Fruit fly (Drosophila melanogaster) whole organism, embryonic: ENCODE results near the gene hry.

Experiments
- CG11398 ChIP-seq: fragments of 200-800 bp; sonication (Bioruptor generic); optimal IDR thresholded peaks from 2 replicates; lab custom pipeline; 2016; ENCODE audit warnings: missing biosample characterization, missing genetic modification characterization
- CG12219 ChIP-seq: fragments of 200-800 bp; sonication (Bioruptor generic); optimal IDR thresholded peaks from 3 replicates; lab custom pipeline; 2018; ENCODE audit warnings: missing biosample characterization, mild to moderate bottlenecking, missing genetic modification characterization
- CG12744 ChIP-seq: fragments of 200-800 bp; sonication (Bioruptor generic); optimal IDR thresholded peaks from 2 replicates; lab custom pipeline; 2016; ENCODE audit warnings: missing biosample characterization, missing genetic modification characterization
- CG15479 ChIP-seq: fragments of 200-800 bp; sonication (Bioruptor generic); optimal IDR thresholded peaks from 3 replicates; lab custom pipeline; 2019; ENCODE audit warnings: missing biosample characterization, mild to moderate bottlenecking, missing genetic modification characterization, moderate library complexity
- CG1602 ChIP-seq: fragments of 200-800 bp; sonication (Bioruptor generic); optimal IDR thresholded peaks from 3 replicates; lab custom pipeline; 2016; ENCODE audit warnings: missing biosample characterization, missing genetic modification characterization
- CG16815 ChIP-seq: fragments of 200-800 bp; sonication (Bioruptor generic); optimal IDR thresholded peaks from 3 replicates; lab custom pipeline; 2017; ENCODE audit warnings: missing biosample characterization, mild to moderate bottlenecking, missing genetic modification characterization
- CG17186 ChIP-seq: fragments of 200-800 bp; sonication (Bioruptor generic); optimal IDR thresholded peaks from 3 replicates; lab custom pipeline; 2017; ENCODE audit warnings: missing biosample characterization, missing genetic modification reagents, missing genetic modification characterization
- CG17829 ChIP-seq: fragments of 200-800 bp; optimal IDR thresholded peaks from 2 replicates; lab custom pipeline; 2019; ENCODE audit warnings: missing biosample characterization, mild to moderate bottlenecking, missing genetic modification characterization, moderate library complexity
- CG1792 ChIP-seq: fragments of 200-800 bp; sonication (Bioruptor generic); optimal IDR thresholded peaks from 2 replicates; lab custom pipeline; 2016; ENCODE audit warnings: missing biosample characterization, missing genetic modification characterization
- CG18011 ChIP-seq: fragments of 200-800 bp; sonication (Bioruptor generic); optimal IDR thresholded peaks from 2 replicates; lab custom pipeline; 2017; ENCODE audit warnings: missing biosample characterization, missing genetic modification characterization, mild to moderate bottlenecking, moderate library complexity, missing genotype
- CG4328 ChIP-seq: fragments of 200-800 bp; sonication (Bioruptor generic); optimal IDR thresholded peaks from 3 replicates; lab custom pipeline; 2017; ENCODE audit warnings: missing biosample characterization, missing genetic modification reagents, missing genetic modification characterization
- CG7357 ChIP-seq: fragments of 200-800 bp; sonication (Bioruptor generic); IDR thresholded peaks from 3 replicates; pipeline ENCODE4 v1.3.6; 2022; ENCODE audit warnings: missing biosample characterization, missing genetic modification characterization
- CG7786 ChIP-seq: fragments of 200-800 bp; sonication (Bioruptor generic); optimal IDR thresholded peaks from 2 replicates; lab custom pipeline; 2016; ENCODE audit warnings: missing biosample characterization, missing genetic modification characterization
- CG7963 ChIP-seq: fragments of 200-800 bp; sonication (Bioruptor generic); IDR thresholded peaks from 3 replicates; pipeline ENCODE4 v1.3.6; 2022; ENCODE audit warnings: missing biosample characterization, missing genetic modification characterization; ENCODE audit not compliant: partially characterized antibody
- CoRest ChIP-seq: fragments of 200-800 bp; sonication (Bioruptor generic); optimal IDR thresholded peaks from 3 replicates; lab custom pipeline; 2018; ENCODE audit warnings: missing biosample characterization, mild to moderate bottlenecking, missing genetic modification characterization, moderate library complexity
- CrebB ChIP-seq: fragments of 200-800 bp; sonication (Bioruptor generic); optimal IDR thresholded peaks from 3 replicates; lab custom pipeline; 2018; ENCODE audit warnings: missing biosample characterization, mild to moderate bottlenecking, missing genetic modification characterization
- D ChIP-seq, 2 experiments: fragments of 200-800 bp in 1 of 2; fragments of >200 bp in 1 of 2; sonication (Bioruptor generic) in 1 of 2; optimal IDR thresholded peaks; 2 replicates in 1 of 2; 3 replicates in 1 of 2; lab custom pipeline; 2017; ENCODE audit warnings: mild to moderate bottlenecking in 1 of 2, missing biosample characterization in 1 of 2, missing genetic modification characterization in 1 of 2, missing genetic modification reagents in 1 of 2
- D19A ChIP-seq: fragments of 200-800 bp; optimal IDR thresholded peaks from 3 replicates; lab custom pipeline; 2019; ENCODE audit warnings: missing biosample characterization, mild to moderate bottlenecking, missing genetic modification characterization, moderate library complexity
- Deaf1 ChIP-seq: fragments of 200-800 bp; optimal IDR thresholded peaks from 3 replicates; lab custom pipeline; 2019; ENCODE audit warnings: missing biosample characterization, mild to moderate bottlenecking, missing genetic modification characterization, moderate library complexity
- Dll ChIP-seq: fragments of 200-800 bp; sonication (Bioruptor generic); IDR thresholded peaks from 4 replicates; pipeline ENCODE4 v1.3.6; 2022; ENCODE audit warnings: missing biosample characterization, missing genetic modification characterization; ENCODE audit not compliant: partially characterized antibody
- Fer3 ChIP-seq: fragments of 200-800 bp; sonication (Bioruptor generic); optimal IDR thresholded peaks from 2 replicates; lab custom pipeline; 2018; ENCODE audit warnings: missing biosample characterization, mild to moderate bottlenecking, missing genetic modification characterization, moderate library complexity
- Gug ChIP-seq: fragments of 200-800 bp; sonication (Bioruptor generic); IDR thresholded peaks from 4 replicates; pipeline ENCODE4 v1.3.6; 2022; ENCODE audit warnings: missing biosample characterization, missing genetic modification characterization
- HLHmδ ChIP-seq: fragments of 200-800 bp; sonication (Bioruptor generic); optimal IDR thresholded peaks from 2 replicates; lab custom pipeline; 2018; ENCODE audit warnings: missing biosample characterization, mild to moderate bottlenecking, missing genetic modification characterization, moderate library complexity
- Hr3 ChIP-seq: fragments of 200-800 bp; sonication (Bioruptor generic); optimal IDR thresholded peaks from 3 replicates; lab custom pipeline; 2016; ENCODE audit warnings: missing biosample characterization, missing genetic modification characterization
- Hr51 ChIP-seq, 2 experiments: fragments of 200-800 bp; sonication (Bioruptor generic); optimal IDR thresholded peaks; 2 replicates in 1 of 2; 3 replicates in 1 of 2; lab custom pipeline; 2016 to 2018; ENCODE audit warnings: missing biosample characterization in 2 of 2, missing genetic modification characterization in 2 of 2, mild to moderate bottlenecking in 1 of 2, moderate library complexity in 1 of 2
- MTF-1 ChIP-seq: fragments of 200-800 bp; sonication (Bioruptor generic); optimal IDR thresholded peaks from 2 replicates; lab custom pipeline; 2018; ENCODE audit warnings: missing biosample characterization, mild to moderate bottlenecking, missing genetic modification characterization, borderline replicate concordance
- Vsx1 ChIP-seq: fragments of 200-800 bp; sonication (Bioruptor generic); optimal IDR thresholded peaks from 2 replicates; lab custom pipeline; 2017; ENCODE audit warnings: missing biosample characterization, mild to moderate bottlenecking, missing genetic modification characterization, missing genetic modification reagents
- Xrp1 ChIP-seq: fragments of 200-800 bp; sonication (Bioruptor generic); IDR thresholded peaks from 2 replicates; pipeline ENCODE4 v1.3.6; 2022; ENCODE audit warnings: missing biosample characterization, missing genetic modification characterization
- ac ChIP-seq: fragments of 200-800 bp; sonication (Bioruptor generic); optimal IDR thresholded peaks from 3 replicates; lab custom pipeline; 2017; ENCODE audit warnings: missing biosample characterization, mild to moderate bottlenecking, missing genetic modification characterization
- bab2 ChIP-seq: fragments of 200-800 bp; sonication (Bioruptor generic); optimal IDR thresholded peaks from 2 replicates; lab custom pipeline; 2016; ENCODE audit warnings: missing biosample characterization, missing genetic modification characterization
- bigmax ChIP-seq: fragments of 200-800 bp; sonication (Bioruptor generic); optimal IDR thresholded peaks from 2 replicates; lab custom pipeline; 2018; ENCODE audit warnings: missing biosample characterization, mild to moderate bottlenecking, missing genetic modification characterization
- dmrt11E ChIP-seq: fragments of 200-800 bp; sonication (Bioruptor generic); optimal IDR thresholded peaks from 3 replicates; lab custom pipeline; 2018; ENCODE audit warnings: missing biosample characterization, mild to moderate bottlenecking, missing genetic modification characterization, moderate library complexity
- emc ChIP-seq: fragments of 200-800 bp; sonication (Bioruptor generic); optimal IDR thresholded peaks from 2 replicates; lab custom pipeline; 2016; ENCODE audit warnings: missing biosample characterization, missing genetic modification characterization
- inv ChIP-seq: fragments of 200-800 bp; sonication (Bioruptor generic); IDR thresholded peaks from 2 replicates; pipeline ENCODE4 v1.3.6; 2022; ENCODE audit warnings: missing biosample characterization, missing genetic modification characterization; ENCODE audit not compliant: partially characterized antibody
- maf-S ChIP-seq: fragments of 200-800 bp; sonication (Bioruptor generic); optimal IDR thresholded peaks from 2 replicates; lab custom pipeline; 2016; ENCODE audit warnings: missing biosample characterization, missing genetic modification characterization
- pho ChIP-seq: fragments of 200-800 bp; sonication (Bioruptor generic); optimal IDR thresholded peaks from 2 replicates; lab custom pipeline; 2016; ENCODE audit warnings: missing biosample characterization, missing genetic modification characterization
- pzg ChIP-seq: fragments of 200-800 bp; sonication (Bioruptor generic); optimal IDR thresholded peaks from 3 replicates; lab custom pipeline; 2018; ENCODE audit warnings: missing biosample characterization, mild to moderate bottlenecking, missing genetic modification characterization, moderate library complexity
- sc ChIP-seq, 3 experiments: fragments of >200 bp in 2 of 3; fragments of 200-800 bp in 1 of 3; sonication (Bioruptor generic) in 1 of 3; optimal IDR thresholded peaks; 2 replicates in 2 of 3; 3 replicates in 1 of 3; lab custom pipeline; 2017; ENCODE audit warnings: mild to moderate bottlenecking in 1 of 3, missing biosample characterization in 1 of 3, missing genetic modification characterization in 1 of 3, missing genetic modification reagents in 1 of 3
- seq ChIP-seq: fragments of 200-800 bp; sonication (Bioruptor generic); IDR thresholded peaks from 2 replicates; pipeline ENCODE4 v1.3.6; 2022; ENCODE audit warnings: missing biosample characterization, missing genetic modification characterization
- sim ChIP-seq: fragments of 200-800 bp; sonication (Bioruptor generic); IDR thresholded peaks from 2 replicates; pipeline ENCODE4 v1.3.6; 2022; ENCODE audit warnings: missing biosample characterization, missing genetic modification characterization
- slbo ChIP-seq: fragments of 200-800 bp; sonication (Bioruptor generic); IDR thresholded peaks from 2 replicates; pipeline ENCODE4 v1.3.6; 2022; ENCODE audit warnings: missing biosample characterization, missing genetic modification characterization
- stc ChIP-seq: fragments of 200-800 bp; sonication (Bioruptor generic); IDR thresholded peaks from 2 replicates; pipeline ENCODE4 v1.3.6; 2022; ENCODE audit warnings: missing biosample characterization, missing genetic modification characterization
- tin ChIP-seq: fragments of 200-800 bp; sonication (Bioruptor generic); optimal IDR thresholded peaks from 3 replicates; lab custom pipeline; 2016; ENCODE audit warnings: missing biosample characterization, missing genetic modification characterization
- twi ChIP-seq: fragments of 200-800 bp; optimal IDR thresholded peaks from 2 replicates; lab custom pipeline; 2019; ENCODE audit warnings: missing biosample characterization, mild to moderate bottlenecking, missing genetic modification characterization, moderate library complexity
- vnd ChIP-seq: fragments of 200-800 bp; sonication (Bioruptor generic); IDR thresholded peaks from 3 replicates; pipeline ENCODE4 v1.3.6; 2022; ENCODE audit warnings: missing biosample characterization, missing genetic modification characterization; ENCODE audit not compliant: partially characterized antibody
- vvl ChIP-seq: fragments of 200-800 bp; sonication (Bioruptor generic); IDR thresholded peaks from 2 replicates; pipeline ENCODE4 v1.3.6; 2022; ENCODE audit warnings: missing biosample characterization, missing genetic modification characterization
- yki ChIP-seq: fragments of >200 bp; optimal IDR thresholded peaks from 3 replicates; lab custom pipeline; 2018
- zen2 ChIP-seq: fragments of 200-800 bp; sonication (Bioruptor generic); IDR thresholded peaks from 3 replicates; pipeline ENCODE4 v1.3.6; 2022; ENCODE audit warnings: missing biosample characterization, missing genetic modification characterization; ENCODE audit not compliant: partially characterized antibody
- zf30C ChIP-seq: fragments of 200-800 bp; sonication (Bioruptor generic); optimal IDR thresholded peaks from 3 replicates; lab custom pipeline; 2018; ENCODE audit warnings: missing biosample characterization, mild to moderate bottlenecking, missing genetic modification characterization

The hry gene

dm6 chr3L:8719990-8720559 is 44.5 kb downstream of the hry start, which contains the start of gene SrpRbeta (continued):
- no peak for TF ChIP-seq CG18011
- no peak for TF ChIP-seq stc
- peak; percentile 65 for TF ChIP-seq pzg (GFP tag; lab: Kevin White, UChicago)
- no peak for TF ChIP-seq CG1792 (GFP tag; lab: Kevin White, UChicago)
- TF ChIP-seq CG12744 (GFP tag; lab: Kevin White, UChicago), result no peak
- TF ChIP-seq CrebB, result no peak
- TF ChIP-seq pho (GFP tag; lab: Kevin White, UChicago), result no peak
- TF ChIP-seq Xrp1 (GFP tag; lab: Robert Waterston, UW), result no peak
- peak; percentile 26 for TF ChIP-seq CG17186 (GFP tag; lab: Kevin White, UChicago)
- no peak for TF ChIP-seq dmrt11E (tag; lab: Kevin White, UChicago)
- no peak for TF ChIP-seq bab2 (GFP tag; lab: Kevin White, UChicago)
- no peak for TF ChIP-seq vnd (GFP tag; lab: Robert Waterston, UW)
- TF ChIP-seq CG1602 (GFP tag; lab: Kevin White, UChicago), result no peak
- TF ChIP-seq CG15479 (GFP tag; lab: Kevin White, UChicago), result no peak
- TF ChIP-seq seq (GFP tag; lab: Robert Waterston, UW), result no peak
- TF ChIP-seq sc (optimal IDR thresholded peaks at IDR 0.05; lab: Kevin White, UChicago), result no peak
- TF ChIP-seq sc (GFP tag; optimal IDR thresholded peaks at IDR 0.05; lab: Kevin White, UChicago), result no peak
- TF ChIP-seq bigmax (GFP tag; lab: Kevin White, UChicago), result no peak
- no peak for TF ChIP-seq inv (GFP tag; lab: Robert Waterston, UW)
- TF ChIP-seq yki (lab: Kevin White, UChicago), result no peak
- no peak for TF ChIP-seq HLHmδ
- TF ChIP-seq CG11398 (GFP tag; lab: Kevin White, UChicago), result no peak
- TF ChIP-seq Fer3 (tag; lab: Kevin White, UChicago), result no peak
- no peak for TF ChIP-seq CG16815
- TF ChIP-seq zf30C, result no peak
- no peak for TF ChIP-seq Dll (GFP tag; lab: Robert Waterston, UW)
- TF ChIP-seq maf-S (GFP tag; lab: Kevin White, UChicago), result no peak
- no peak for TF ChIP-seq CG12219
- TF ChIP-seq Hr51 (GFP tag; optimal IDR thresholded peaks at IDR 0.05; lab: Kevin White, UChicago), result no peak
- TF ChIP-seq CoRest (tag; lab: Kevin White, UChicago), result no peak
- peak; percentile 42; the same call in 1 of the 2 replicates for TF ChIP-seq vvl (GFP tag; lab: Robert Waterston, UW)
- TF ChIP-seq sim (GFP tag; lab: Robert Waterston, UW), result no peak
- no peak for TF ChIP-seq MTF-1 (GFP tag; lab: Kevin White, UChicago)
- TF ChIP-seq zen2 (GFP tag; lab: Robert Waterston, UW), result no peak; the same call in 2 of the 3 replicates
- TF ChIP-seq Gug (GFP tag; lab: Robert Waterston, UW), result no peak
- TF ChIP-seq CG7786 (GFP tag; lab: Kevin White, UChicago), result no peak
- no peak for TF ChIP-seq emc (GFP tag; lab: Kevin White, UChicago)
- no peak for TF ChIP-seq CG7963 (GFP tag; lab: Robert Waterston, UW)
- TF ChIP-seq tin (GFP tag; lab: Kevin White, UChicago), result no peak
- no peak for TF ChIP-seq D (optimal IDR thresholded peaks at IDR 0.05; lab: Kevin White, UChicago)
- no peak for TF ChIP-seq D (GFP tag; optimal IDR thresholded peaks at IDR 0.05; lab: Kevin White, UChicago)
- TF ChIP-seq slbo (GFP tag; lab: Robert Waterston, UW), result peak; percentile 52; the same call in 1 of the 2 replicates
- TF ChIP-seq Hr3 (GFP tag; lab: Kevin White, UChicago), result no peak
- no peak for TF ChIP-seq CG4328
- TF ChIP-seq Vsx1 (GFP tag; lab: Kevin White, UChicago), result no peak
- no peak for TF ChIP-seq D19A
- TF ChIP-seq CG17829 (tag; lab: Kevin White, UChicago), result no peak
- TF ChIP-seq Deaf1 (tag; lab: Kevin White, UChicago), result no peak
- no peak for TF ChIP-seq ac
- no peak for TF ChIP-seq twi (tag; lab: Kevin White, UChicago)
- no peak for TF ChIP-seq CG7357 (GFP tag; lab: Robert Waterston, UW)
